Worm (Caenorhabditis elegans) whole organism, late embryonic: ENCODE results near the gene K08E5.5.

Source experiments
- F13H6.1 ChIP-seq: sonication (generic microtip); optimal IDR thresholded peaks from 2 replicates; lab custom pipeline; 2016; ENCODE audit warnings: missing genetic modification characterization, missing compliant biosample characterization
- K02D7.2 ChIP-seq: sonication (generic microtip); optimal IDR thresholded peaks from 2 replicates; lab custom pipeline; 2017; ENCODE audit warnings: mild to moderate bottlenecking, missing genetic modification characterization, missing compliant biosample characterization
- K09A11.1 ChIP-seq: sonication (generic microtip); optimal IDR thresholded peaks from 2 replicates; lab custom pipeline; 2017; ENCODE audit warnings: antibody characterized with exemption, mild to moderate bottlenecking, missing genetic modification characterization, missing compliant biosample characterization; ENCODE audit not compliant: insufficient read depth
- T23F11.4 ChIP-seq: fragments of 200-800 bp; sonication (Bioruptor generic); optimal IDR thresholded peaks from 2 replicates; lab custom pipeline; 2018; ENCODE audit warnings: mild to moderate bottlenecking, missing genetic modification characterization, missing compliant biosample characterization
- ahr-1 ChIP-seq: sonication (generic microtip); optimal IDR thresholded peaks from 2 replicates; lab custom pipeline; 2016; ENCODE audit warnings: missing genetic modification characterization, missing compliant biosample characterization
- ceh-14 ChIP-seq: sonication (generic microtip); optimal IDR thresholded peaks from 2 replicates; lab custom pipeline; 2016; ENCODE audit warnings: missing genotype, missing genetic modification characterization, missing compliant biosample characterization
- ceh-19 ChIP-seq: fragments of 200-800 bp; sonication (Bioruptor generic); optimal IDR thresholded peaks from 2 replicates; lab custom pipeline; 2018; ENCODE audit warnings: mild to moderate bottlenecking, missing genetic modification characterization, missing compliant biosample characterization
- ceh-22 ChIP-seq: sonication (generic microtip); optimal IDR thresholded peaks from 2 replicates; lab custom pipeline; 2017; ENCODE audit warnings: missing biosample characterization, missing genetic modification characterization
- ceh-24 ChIP-seq: sonication (generic microtip); optimal IDR thresholded peaks from 2 replicates; lab custom pipeline; 2016; ENCODE audit warnings: mild to moderate bottlenecking, missing genetic modification characterization, missing compliant biosample characterization
- ceh-6 ChIP-seq: fragments of 200-800 bp; sonication (Bioruptor generic); optimal IDR thresholded peaks from 2 replicates; lab custom pipeline; 2018; ENCODE audit warnings: mild to moderate bottlenecking, missing genetic modification characterization, missing compliant biosample characterization
- ceh-9 ChIP-seq: sonication (generic microtip); optimal IDR thresholded peaks from 2 replicates; lab custom pipeline; 2016; ENCODE audit warnings: mild to moderate bottlenecking, missing genetic modification characterization, inconsistent platforms, missing compliant biosample characterization
- dmd-4 ChIP-seq: sonication (generic microtip); optimal IDR thresholded peaks from 2 replicates; lab custom pipeline; 2016; ENCODE audit warnings: borderline replicate concordance, missing genetic modification characterization, missing compliant biosample characterization
- elt-2 ChIP-seq: sonication (generic microtip); optimal IDR thresholded peaks from 2 replicates; lab custom pipeline; 2016; ENCODE audit warnings: missing genetic modification reagents, missing genetic modification characterization, missing compliant biosample characterization
- elt-4 ChIP-seq: sonication (generic microtip); optimal IDR thresholded peaks from 2 replicates; lab custom pipeline; 2016; ENCODE audit warnings: missing genetic modification characterization, missing compliant biosample characterization
- eyg-1 ChIP-seq: sonication (generic microtip); optimal IDR thresholded peaks from 2 replicates; lab custom pipeline; 2016; ENCODE audit warnings: missing genotype, missing genetic modification characterization, missing compliant biosample characterization
- fax-1 ChIP-seq: sonication (generic microtip); optimal IDR thresholded peaks from 2 replicates; lab custom pipeline; 2016; ENCODE audit warnings: missing genotype, missing genetic modification characterization, missing compliant biosample characterization
- fkh-10 ChIP-seq: fragments of 150-350 bp; optimal IDR thresholded peaks from 2 replicates; lab custom pipeline; 2014; ENCODE audit warnings: missing biosample characterization, missing genetic modification reagents, missing genetic modification characterization
- fkh-6 ChIP-seq: sonication (generic microtip); optimal IDR thresholded peaks from 2 replicates; lab custom pipeline; 2016; ENCODE audit warnings: missing genetic modification characterization, missing compliant biosample characterization
- hlh-13 ChIP-seq: fragments of 200-800 bp; sonication (Bioruptor generic); optimal IDR thresholded peaks from 2 replicates; lab custom pipeline; 2018; ENCODE audit warnings: mild to moderate bottlenecking, missing genetic modification characterization, missing compliant biosample characterization
- hlh-30 ChIP-seq: sonication (generic microtip); optimal IDR thresholded peaks from 2 replicates; lab custom pipeline; 2017; ENCODE audit warnings: antibody characterized with exemption, missing genetic modification characterization, missing compliant biosample characterization; ENCODE audit not compliant: insufficient read depth
- hlh-6 ChIP-seq: sonication (generic microtip); optimal IDR thresholded peaks from 2 replicates; lab custom pipeline; 2016; ENCODE audit warnings: missing genotype, missing genetic modification characterization, missing compliant biosample characterization
- hlh-8 ChIP-seq: sonication (generic microtip); optimal IDR thresholded peaks from 2 replicates; lab custom pipeline; 2016; ENCODE audit warnings: missing genotype, missing genetic modification characterization, missing compliant biosample characterization
- lim-6 ChIP-seq: sonication (generic microtip); optimal IDR thresholded peaks from 2 replicates; lab custom pipeline; 2016; ENCODE audit warnings: missing genetic modification characterization, missing compliant biosample characterization
- mec-3 ChIP-seq: sonication (generic microtip); optimal IDR thresholded peaks from 2 replicates; lab custom pipeline; 2016; ENCODE audit warnings: borderline replicate concordance, missing genetic modification characterization, missing compliant biosample characterization
- npax-4 ChIP-seq: sonication (generic microtip); optimal IDR thresholded peaks from 2 replicates; lab custom pipeline; 2016; ENCODE audit warnings: missing genetic modification characterization, missing compliant biosample characterization
- odd-2 ChIP-seq: sonication (generic microtip); optimal IDR thresholded peaks from 2 replicates; lab custom pipeline; 2017; ENCODE audit warnings: antibody characterized with exemption, mild to moderate bottlenecking, missing genetic modification characterization, missing compliant biosample characterization
- pat-9 ChIP-seq: fragments of 200-800 bp; sonication (Bioruptor generic); optimal IDR thresholded peaks from 2 replicates; lab custom pipeline; 2018; ENCODE audit warnings: mild to moderate bottlenecking, missing genetic modification characterization, moderate library complexity, missing compliant biosample characterization
- pax-1 ChIP-seq: fragments of 150-350 bp; optimal IDR thresholded peaks from 2 replicates; lab custom pipeline; 2014; ENCODE audit warnings: missing biosample characterization, missing genetic modification characterization
- pha-4 ChIP-seq: fragments of 150-350 bp; optimal IDR thresholded peaks from 2 replicates; lab custom pipeline; 2018; ENCODE audit warnings: missing biosample characterization, missing genetic modification reagents, missing genetic modification characterization
- pqm-1 ChIP-seq: sonication (generic microtip); optimal IDR thresholded peaks from 2 replicates; lab custom pipeline; 2016; ENCODE audit warnings: missing genetic modification characterization, missing compliant biosample characterization
- pros-1 ChIP-seq: fragments of 150-350 bp; optimal IDR thresholded peaks from 2 replicates; lab custom pipeline; 2014; ENCODE audit warnings: missing biosample characterization, missing genetic modification reagents, missing genetic modification characterization
- ref-2 ChIP-seq: sonication (generic microtip); optimal IDR thresholded peaks from 2 replicates; lab custom pipeline; 2016; ENCODE audit warnings: missing genetic modification characterization, missing compliant biosample characterization
- rnt-1 ChIP-seq: sonication (generic microtip); optimal IDR thresholded peaks from 2 replicates; lab custom pipeline; 2016; ENCODE audit warnings: missing genetic modification characterization, missing compliant biosample characterization
- syd-9 ChIP-seq: sonication (generic microtip); optimal IDR thresholded peaks from 2 replicates; lab custom pipeline; 2016; ENCODE audit warnings: mild to moderate bottlenecking, missing genetic modification characterization, moderate library complexity, missing compliant biosample characterization
- ttx-3 ChIP-seq: sonication (generic microtip); optimal IDR thresholded peaks from 2 replicates; lab custom pipeline; 2016; ENCODE audit warnings: missing genetic modification reagents, missing genetic modification characterization, missing compliant biosample characterization
- unc-42 ChIP-seq: sonication (generic microtip); optimal IDR thresholded peaks from 2 replicates; lab custom pipeline; 2016; ENCODE audit warnings: missing genotype, missing genetic modification characterization, missing compliant biosample characterization

Gene K08E5.5

ce11 chrIII:10202391-10202790 lies 42.1 kb upstream of the K08E5.5 start:
- no peak for TF ChIP-seq hlh-13 (GFP tag; lab: Kevin White, UChicago)

- TF ChIP-seq eyg-1 (tag; lab: Kevin White, UChicago), result no peak
- TF ChIP-seq mec-3 (tag; lab: Kevin White, UChicago), result no peak
- no peak for TF ChIP-seq fax-1 (tag; lab: Kevin White, UChicago)
- TF ChIP-seq syd-9 (tag; lab: Kevin White, UChicago), result no peak
- TF ChIP-seq ahr-1 (tag; lab: Kevin White, UChicago), result no peak
- no peak for TF ChIP-seq hlh-6 (tag; lab: Kevin White, UChicago)
- no peak for TF ChIP-seq pha-4 (tag; lab: Kevin White, UChicago)
- TF ChIP-seq rnt-1 (tag; lab: Kevin White, UChicago), result no peak
- no peak for TF ChIP-seq ceh-22
- TF ChIP-seq fkh-6, result no peak
- TF ChIP-seq elt-4 (tag; lab: Kevin White, UChicago), result no peak
- no peak for TF ChIP-seq K02D7.2
These were observed 41.0 kb upstream of the K08E5.5 start, which contains the start of the genes T20G5.13 and T20G5.12 for ce11 chrIII:10201235-10201634. Gene T20G5.13 (minus strand): TSS chrIII:10201335. Gene T20G5.12 (plus strand): TSS chrIII:10201604.

ce11 chrIII:10199052-10199451 lies 38.8 kb upstream of the K08E5.5 start, which contains the start of gene T20G5.8:
Gene T20G5.8 (plus strand): TSS chrIII:10199352.
- TF ChIP-seq T23F11.4 (GFP tag; lab: Kevin White, UChicago), result no peak
- no peak for TF ChIP-seq ceh-14
- TF ChIP-seq ttx-3 (tag; lab: Kevin White, UChicago), result no peak
- TF ChIP-seq fkh-6, result no peak
- no peak for TF ChIP-seq ceh-24
- no peak for TF ChIP-seq F13H6.1
- TF ChIP-seq ref-2 (tag; lab: Kevin White, UChicago), result no peak
- TF ChIP-seq fax-1 (tag; lab: Kevin White, UChicago), result no peak
- no peak for TF ChIP-seq odd-2 (tag; lab: Kevin White, UChicago)
- TF ChIP-seq elt-4 (tag; lab: Kevin White, UChicago), result no peak
- TF ChIP-seq npax-4 (tag; lab: Kevin White, UChicago), result no peak
- no peak for TF ChIP-seq dmd-4
- no peak for TF ChIP-seq pax-1
- no peak for TF ChIP-seq hlh-8 (tag; lab: Kevin White, UChicago)
- TF ChIP-seq ceh-19, result no peak
- no peak for TF ChIP-seq fkh-10 (GFP tag; lab: Kevin White, UChicago)
- no peak for TF ChIP-seq hlh-6 (tag; lab: Kevin White, UChicago)
- TF ChIP-seq pha-4 (tag; lab: Kevin White, UChicago), result no peak

DNA sequence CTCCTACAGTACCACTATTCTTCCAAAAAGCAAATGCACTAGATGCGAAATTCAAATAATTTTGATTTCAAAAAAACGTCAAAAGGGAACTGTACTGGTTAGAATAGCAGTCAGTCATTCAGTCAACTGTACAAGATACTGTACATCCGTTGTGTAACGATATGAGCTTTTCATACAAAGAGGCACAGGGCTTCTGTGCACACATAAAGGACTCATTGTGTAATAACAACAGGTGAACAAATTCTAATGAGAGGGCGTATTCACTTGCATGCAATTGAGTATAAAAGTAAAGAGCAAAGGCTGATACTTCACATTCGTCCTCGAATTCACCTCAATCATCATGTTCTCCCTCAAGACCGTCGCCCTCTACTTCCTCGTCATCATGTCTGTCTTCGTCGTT lies 37.1 kb upstream of the K08E5.5 start, which contains the start of gene dod-6:
TSS of gene dod-6 (plus strand) at position 301 of the 400 bp plus-strand sequence.
- TF ChIP-seq pqm-1 (tag; lab: Kevin White, UChicago), result no peak
- TF ChIP-seq F13H6.1, result no peak
- TF ChIP-seq elt-4 (tag; lab: Kevin White, UChicago), result no peak
- TF ChIP-seq ceh-6, result no peak
- TF ChIP-seq ahr-1 (tag; lab: Kevin White, UChicago), result no peak
- no peak for TF ChIP-seq lim-6
- no peak for TF ChIP-seq ceh-9 (tag; lab: Kevin White, UChicago)
- TF ChIP-seq pros-1 (tag; lab: Kevin White, UChicago), result no peak
- no peak for TF ChIP-seq unc-42
- TF ChIP-seq pat-9 (tag; lab: Kevin White, UChicago), result no peak
- TF ChIP-seq hlh-30 (tag; lab: Kevin White, UChicago), result no peak
- TF ChIP-seq K09A11.1 (tag; lab: Kevin White, UChicago), result no peak
- TF ChIP-seq elt-2 (tag; lab: Kevin White, UChicago), result no peak
- no peak for TF ChIP-seq ceh-14
- no peak for TF ChIP-seq ref-2 (tag; lab: Kevin White, UChicago)
